Worm (Caenorhabditis elegans) whole organism, young adult: ENCODE results near the gene nhr-214.

ENCODE experiments used
- B0019.2 ChIP-seq: fragments of 200-800 bp; sonication (Bioruptor generic); conservative IDR thresholded peaks from 2 replicates; pipeline ENCODE4 v1.3.6; 2022; ENCODE audit warnings: missing genetic modification reagents, missing genetic modification characterization, missing compliant biosample characterization
- B0261.1 ChIP-seq: sonication (generic microtip); optimal IDR thresholded peaks from 2 replicates; lab custom pipeline; 2016; ENCODE audit warnings: mild to moderate bottlenecking, missing genetic modification characterization, moderate library complexity, missing compliant biosample characterization
- F37B4.10 ChIP-seq: fragments of 200-800 bp; sonication (Bioruptor generic); IDR thresholded peaks from 2 replicates; pipeline ENCODE4 v1.3.6; 2022; ENCODE audit warnings: missing genetic modification characterization, missing compliant biosample characterization
- F52B5.7 ChIP-seq: sonication (generic microtip); optimal IDR thresholded peaks from 2 replicates; lab custom pipeline; 2016; ENCODE audit warnings: mild to moderate bottlenecking, missing genetic modification characterization, missing compliant biosample characterization
- F57C9.4 ChIP-seq: sonication (generic microtip); optimal IDR thresholded peaks from 2 replicates; lab custom pipeline; 2017; ENCODE audit warnings: mild to moderate bottlenecking, missing genetic modification characterization, missing compliant biosample characterization
- Y79H2A.3 ChIP-seq: fragments of 200-800 bp; sonication (Bioruptor generic); conservative IDR thresholded peaks from 2 replicates; pipeline ENCODE4 v1.3.6; 2022; ENCODE audit warnings: missing genetic modification reagents, missing genetic modification characterization, missing compliant biosample characterization
- ZK185.1 ChIP-seq: sonication (generic microtip); optimal IDR thresholded peaks from 2 replicates; lab custom pipeline; 2016; ENCODE audit warnings: mild to moderate bottlenecking, missing genetic modification characterization, missing compliant biosample characterization; ENCODE audit not compliant: poor library complexity, severe bottlenecking
- akir-1 ChIP-seq: fragments of 200-800 bp; sonication (Bioruptor generic); optimal IDR thresholded peaks from 2 replicates; lab custom pipeline; 2018; ENCODE audit warnings: mild to moderate bottlenecking, missing genetic modification characterization, moderate library complexity, missing compliant biosample characterization
- aptf-3 ChIP-seq: fragments of 200-800 bp; sonication (Bioruptor generic); IDR thresholded peaks from 2 replicates; pipeline ENCODE4 v1.3.6; 2022; ENCODE audit warnings: missing genetic modification characterization, missing compliant biosample characterization
- attf-5 ChIP-seq: fragments of 200-800 bp; sonication (Bioruptor generic); optimal IDR thresholded peaks from 2 replicates; lab custom pipeline; 2018; ENCODE audit warnings: mild to moderate bottlenecking, missing genetic modification characterization, missing compliant biosample characterization
- bed-2 ChIP-seq: fragments of 200-800 bp; sonication (Bioruptor generic); IDR thresholded peaks from 2 replicates; pipeline ENCODE4 v1.3.6; 2022; ENCODE audit warnings: missing genetic modification reagents, missing genetic modification characterization, missing compliant biosample characterization
- cebp-2 ChIP-seq: fragments of 200-800 bp; sonication (Bioruptor generic); IDR thresholded peaks from 2 replicates; pipeline ENCODE4 v1.3.6; 2022; ENCODE audit warnings: missing genetic modification characterization, missing compliant biosample characterization
- ceh-100 ChIP-seq: fragments of 200-800 bp; sonication (Bioruptor generic); IDR thresholded peaks from 2 replicates; pipeline ENCODE4 v1.3.6; 2022; ENCODE audit warnings: missing genetic modification reagents, missing genetic modification characterization, missing compliant biosample characterization
- ceh-58 ChIP-seq: fragments of 200-800 bp; sonication (Bioruptor generic); IDR thresholded peaks from 2 replicates; pipeline ENCODE4 v1.3.6; 2022; ENCODE audit warnings: missing genetic modification characterization, missing compliant biosample characterization
- dpff-1 ChIP-seq: sonication (generic microtip); optimal IDR thresholded peaks from 2 replicates; lab custom pipeline; 2017; ENCODE audit warnings: mild to moderate bottlenecking, missing genetic modification characterization, missing compliant biosample characterization
- ets-4 ChIP-seq: fragments of 200-800 bp; sonication (Bioruptor generic); optimal IDR thresholded peaks from 2 replicates; lab custom pipeline; 2018; ENCODE audit warnings: mild to moderate bottlenecking, missing genetic modification characterization, missing compliant biosample characterization
- hmg-1.2 ChIP-seq: fragments of 200-800 bp; sonication (Bioruptor generic); IDR thresholded peaks from 2 replicates; pipeline ENCODE4 v1.3.6; 2022; ENCODE audit warnings: missing genetic modification reagents, missing genetic modification characterization, missing compliant biosample characterization
- hrde-1 ChIP-seq: sonication (generic microtip); optimal IDR thresholded peaks from 2 replicates; lab custom pipeline; 2016; ENCODE audit warnings: missing genetic modification characterization, mild to moderate bottlenecking, missing compliant biosample characterization, moderate library complexity, missing genotype, missing genetic modification reagents, borderline replicate concordance
- lin-54 ChIP-seq: fragments of 200-800 bp; sonication (Bioruptor generic); optimal IDR thresholded peaks from 2 replicates; lab custom pipeline; 2018; ENCODE audit warnings: mild to moderate bottlenecking, missing genetic modification characterization, missing compliant biosample characterization
- lsl-1 ChIP-seq: fragments of 200-800 bp; sonication (Bioruptor generic); optimal IDR thresholded peaks from 2 replicates; lab custom pipeline; 2018; ENCODE audit warnings: mild to moderate bottlenecking, missing genetic modification characterization, moderate library complexity, missing compliant biosample characterization
- madf-10 ChIP-seq: sonication (generic microtip); optimal IDR thresholded peaks from 2 replicates; lab custom pipeline; 2016; ENCODE audit warnings: mild to moderate bottlenecking, missing genetic modification characterization, missing compliant biosample characterization
- madf-6 ChIP-seq: fragments of 200-800 bp; sonication (Bioruptor generic); IDR thresholded peaks from 2 replicates; pipeline ENCODE4 v1.3.6; 2022; ENCODE audit warnings: missing genetic modification reagents, missing genetic modification characterization, missing compliant biosample characterization
- mcd-1 ChIP-seq: fragments of 200-800 bp; sonication (Bioruptor generic); IDR thresholded peaks from 2 replicates; pipeline ENCODE4 v1.3.6; 2022; ENCODE audit warnings: missing genetic modification reagents, missing genetic modification characterization, missing compliant biosample characterization
- nfya-1 ChIP-seq: sonication (generic microtip); optimal IDR thresholded peaks from 2 replicates; lab custom pipeline; 2017; ENCODE audit warnings: antibody characterized with exemption, missing compliant biosample characterization, missing genetic modification characterization, borderline replicate concordance; ENCODE audit not compliant: insufficient read depth
- nfya-2 ChIP-seq: fragments of 200-800 bp; sonication (Bioruptor generic); IDR thresholded peaks from 2 replicates; pipeline ENCODE4 v1.3.6; 2022; ENCODE audit warnings: missing genetic modification reagents, missing genetic modification characterization, missing compliant biosample characterization
- nhr-120 ChIP-seq: fragments of 200-800 bp; sonication (Bioruptor generic); IDR thresholded peaks from 2 replicates; pipeline ENCODE4 v1.3.6; 2022; ENCODE audit warnings: missing genetic modification characterization, missing compliant biosample characterization
- nhr-179 ChIP-seq: sonication (generic microtip); optimal IDR thresholded peaks from 2 replicates; lab custom pipeline; 2016; ENCODE audit warnings: mild to moderate bottlenecking, missing genetic modification characterization, missing compliant biosample characterization
- pha-4 ChIP-seq: fragments of 150-350 bp; sonication (generic microtip); optimal IDR thresholded peaks from 2 replicates; lab custom pipeline; 2014; ENCODE audit warnings: missing biosample characterization, missing genetic modification reagents, missing genetic modification characterization
- rcor-1 ChIP-seq: fragments of 200-800 bp; sonication (Bioruptor generic); IDR thresholded peaks from 2 replicates; pipeline ENCODE4 v1.3.6; 2022; ENCODE audit warnings: missing genetic modification reagents, missing genetic modification characterization, missing compliant biosample characterization
- rec-8 ChIP-seq, 2 experiments: sonication (generic microtip); optimal IDR thresholded peaks; 2 replicates each; lab custom pipeline; 2016; ENCODE audit warnings: mild to moderate bottlenecking in 2 of 2, missing genetic modification characterization in 2 of 2, missing genetic modification reagents in 2 of 2, missing genotype in 2 of 2, missing biosample characterization in 1 of 2, missing compliant biosample characterization in 1 of 2, moderate library complexity in 1 of 2
- rpc-1 ChIP-seq, 2 experiments: fragments of 150-350 bp in 1 of 2; sonication (generic microtip) in 1 of 2; optimal IDR thresholded peaks; 2 replicates each; lab custom pipeline; 2014 to 2018; ENCODE audit warnings: missing biosample characterization in 1 of 2, missing genetic modification characterization in 1 of 2, missing genetic modification reagents in 1 of 2, missing genotype in 1 of 2
- sdz-38 ChIP-seq: sonication (generic microtip); optimal IDR thresholded peaks from 2 replicates; lab custom pipeline; 2016; ENCODE audit warnings: missing genotype, missing genetic modification characterization, missing compliant biosample characterization
- somi-1 ChIP-seq: fragments of 200-800 bp; sonication (Bioruptor generic); optimal IDR thresholded peaks from 2 replicates; lab custom pipeline; 2018; ENCODE audit warnings: mild to moderate bottlenecking, missing genetic modification characterization, missing compliant biosample characterization
- tbx-9 ChIP-seq: sonication (generic microtip); optimal IDR thresholded peaks from 2 replicates; lab custom pipeline; 2016; ENCODE audit warnings: borderline replicate concordance, missing genetic modification characterization, inconsistent platforms, missing compliant biosample characterization
- tlf-1 ChIP-seq: fragments of 200-800 bp; sonication (Bioruptor generic); optimal IDR thresholded peaks from 2 replicates; lab custom pipeline; 2018; ENCODE audit warnings: mild to moderate bottlenecking, missing genetic modification characterization, missing compliant biosample characterization
- xnd-1 ChIP-seq: sonication (generic microtip); optimal IDR thresholded peaks from 2 replicates; lab custom pipeline; 2016; ENCODE audit warnings: missing genotype, missing genetic modification reagents, missing genetic modification characterization, missing compliant biosample characterization
- ztf-22 ChIP-seq: fragments of 200-800 bp; sonication (Bioruptor generic); optimal IDR thresholded peaks from 2 replicates; lab custom pipeline; 2018; ENCODE audit warnings: mild to moderate bottlenecking, missing genetic modification characterization, moderate library complexity, missing compliant biosample characterization
- ztf-25 ChIP-seq: fragments of 200-800 bp; sonication (Bioruptor generic); IDR thresholded peaks from 2 replicates; pipeline ENCODE4 v1.3.6; 2022; ENCODE audit warnings: missing genetic modification reagents, missing genetic modification characterization, missing compliant biosample characterization
- ztf-6 ChIP-seq: fragments of 200-800 bp; sonication (Bioruptor generic); IDR thresholded peaks from 2 replicates; pipeline ENCODE4 v1.3.6; 2022; ENCODE audit warnings: missing genetic modification reagents, missing genetic modification characterization, missing compliant biosample characterization

The nhr-214 gene

ce11 chrX:12701963-12702362 is at the start of gene nhr-214:
Gene nhr-214 (minus strand): TSS chrX:12702063.
- TF ChIP-seq tbx-9 (tag; lab: Kevin White, UChicago), result no peak
- no peak for TF ChIP-seq lin-54 (GFP tag; lab: Kevin White, UChicago)
- no peak for TF ChIP-seq tlf-1 (GFP tag; lab: Kevin White, UChicago)
- TF ChIP-seq ZK185.1 (tag; lab: Kevin White, UChicago), result no peak
- TF ChIP-seq rcor-1 (GFP tag; lab: Robert Waterston, UW), result no peak
- TF ChIP-seq rec-8 (tag; optimal IDR thresholded peaks at IDR 0.05; lab: Kevin White, UChicago), result no peak
- TF ChIP-seq B0019.2 (GFP tag; lab: Robert Waterston, UW), result no peak
- no peak for TF ChIP-seq B0261.1 (tag; lab: Kevin White, UChicago)
- no peak for TF ChIP-seq mcd-1
- no peak for TF ChIP-seq aptf-3 (GFP tag; lab: Robert Waterston, UW)
- TF ChIP-seq cebp-2 (GFP tag; lab: Robert Waterston, UW), result no peak
- TF ChIP-seq madf-6 (GFP tag; lab: Robert Waterston, UW), result no peak
- no peak for TF ChIP-seq pha-4 (tag; lab: Kevin White, UChicago)
- TF ChIP-seq attf-5 (GFP tag; lab: Kevin White, UChicago), result no peak
- no peak for TF ChIP-seq nhr-120 (GFP tag; lab: Robert Waterston, UW)
- no peak for TF ChIP-seq dpff-1
- no peak for TF ChIP-seq nfya-2 (GFP tag; lab: Robert Waterston, UW)
- no peak for TF ChIP-seq Y79H2A.3 (GFP tag; lab: Robert Waterston, UW)
- TF ChIP-seq ceh-100 (GFP tag; lab: Robert Waterston, UW), result no peak
- no peak for TF ChIP-seq ztf-6 (GFP tag; lab: Robert Waterston, UW)

ce11 chrX:12750805-12751204 is 48.9 kb upstream of the nhr-214 start:
- TF ChIP-seq nfya-1 (tag; lab: Kevin White, UChicago) (no peak), madf-10 (tag; lab: Kevin White, UChicago) (no peak), B0261.1 (tag; lab: Kevin White, UChicago) (no peak), somi-1 (GFP tag; lab: Kevin White, UChicago) (no peak), ztf-25 (GFP tag; lab: Robert Waterston, UW) (no peak), F57C9.4 (tag; lab: Kevin White, UChicago) (no peak)

ce11 chrX:12749530-12750240 is 47.8 kb upstream of the nhr-214 start, which contains the start of gene pgp-14:
Gene pgp-14 (minus strand): TSS chrX:12749580.
- no peak for TF ChIP-seq Y79H2A.3 (GFP tag; lab: Robert Waterston, UW)
- no peak for TF ChIP-seq sdz-38 (tag; lab: Kevin White, UChicago)
- TF ChIP-seq lsl-1 (GFP tag; lab: Kevin White, UChicago), result no peak
- no peak for TF ChIP-seq ceh-58 (GFP tag; lab: Robert Waterston, UW)

ce11 chrX:12738454-12738853 is 36.6 kb upstream of the nhr-214 start, which contains the start of gene pgp-13:
Gene pgp-13 (plus strand): TSS chrX:12738754.
- no peak for TF ChIP-seq hmg-1.2 (GFP tag; lab: Robert Waterston, UW)
- TF ChIP-seq hrde-1 (tag; lab: Kevin White, UChicago), result no peak
- no peak for TF ChIP-seq F37B4.10
- no peak for TF ChIP-seq F52B5.7 (tag; lab: Kevin White, UChicago)
- no peak for TF ChIP-seq ztf-22 (GFP tag; lab: Kevin White, UChicago)
- TF ChIP-seq bed-2 (GFP tag; lab: Robert Waterston, UW), result no peak
- TF ChIP-seq ets-4, result no peak
- TF ChIP-seq rpc-1 (optimal IDR thresholded peaks at IDR 0.05; lab: Kevin White, UChicago), result no peak
- TF ChIP-seq rpc-1 (tag; optimal IDR thresholded peaks at IDR 0.05; lab: Kevin White, UChicago), result no peak
- no peak for TF ChIP-seq B0261.1 (tag; lab: Kevin White, UChicago)
- no peak for TF ChIP-seq rec-8 (tag; optimal IDR thresholded peaks at IDR 0.05; lab: Kevin White, UChicago)
- TF ChIP-seq akir-1, result no peak
- no peak for TF ChIP-seq xnd-1
- no peak for TF ChIP-seq nhr-179 (tag; lab: Kevin White, UChicago)
